Worm (Caenorhabditis elegans): Measurements from ENCODE around the gene ubxn-5.

- TF ChIP-seq fkh-10 (GFP tag; optimal IDR thresholded peaks at IDR 0.05) = no peak
- no peak for TF ChIP-seq fos-1 (tag; optimal IDR thresholded peaks at IDR 0.05)
- no peak for TF ChIP-seq pqm-1 (tag; optimal IDR thresholded peaks at IDR 0.05)
- TF ChIP-seq hlh-4 (tag; optimal IDR thresholded peaks at IDR 0.05) = no peak
- no peak for TF ChIP-seq nhr-12 (tag; optimal IDR thresholded peaks at IDR 0.05)
- TF ChIP-seq nhr-76 (tag; optimal IDR thresholded peaks at IDR 0.05) = no peak
These were observed 27.9 kb downstream of the ubxn-5 start, which contains the start of gene T01E8.1 for ce11 chrII:10206425-10206824.

Data from whole organism, L1 larva.